Fruit fly (Drosophila melanogaster) whole organism, prepupa: ENCODE results near the gene CG14968.

Experiments used
- CG6792 ChIP-seq: fragments of 200-800 bp; sonication (Bioruptor generic); optimal IDR thresholded peaks from 3 replicates; lab custom pipeline; 2016; ENCODE audit warnings: missing biosample characterization, missing genetic modification characterization
- Eip78C ChIP-seq: fragments of 200-800 bp; sonication (Bioruptor generic); peaks from one replicate; lab custom pipeline; 2016; ENCODE audit warnings: missing biosample characterization, missing genetic modification characterization
- Ets96B ChIP-seq: fragments of 200-800 bp; optimal IDR thresholded peaks from 2 replicates; lab custom pipeline; 2019; ENCODE audit warnings: missing biosample characterization, mild to moderate bottlenecking, missing genetic modification characterization, moderate library complexity

DNA sequence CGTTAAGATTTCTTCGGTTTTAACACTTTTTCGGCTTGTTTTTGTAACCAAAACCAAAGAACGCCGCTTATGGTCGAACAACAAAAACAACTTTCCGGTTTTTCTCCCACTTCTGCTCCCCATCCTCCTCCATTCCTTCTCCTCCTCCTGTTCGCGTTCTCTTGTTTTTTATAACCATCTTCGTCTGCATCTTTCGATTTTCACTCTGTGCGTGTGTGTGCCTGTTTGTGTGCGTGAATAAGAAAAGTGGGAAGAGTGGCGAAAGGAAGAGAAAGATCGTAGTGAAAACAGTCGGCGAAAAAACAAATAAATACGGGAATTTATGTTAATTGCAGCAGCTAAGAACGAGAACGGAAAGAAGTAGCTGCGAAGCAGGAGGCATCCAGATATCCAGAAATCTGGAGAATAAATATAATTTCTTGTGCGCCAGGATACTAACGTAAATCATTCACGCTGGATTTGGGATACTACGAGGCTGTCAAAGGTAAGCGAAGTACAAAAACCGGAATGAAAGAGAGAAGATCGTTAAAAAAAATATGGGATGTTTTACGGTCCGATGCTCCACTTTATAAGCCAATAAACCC is 34.5 kb upstream of the CG14968 start:
- TF ChIP-seq CG6792 (GFP tag; lab: Kevin White, UChicago) = no peak
- TF ChIP-seq Ets96B (tag; lab: Kevin White, UChicago) = no peak
- TF ChIP-seq Eip78C (GFP tag; lab: Kevin White, UChicago) = no peak
